Worm (Caenorhabditis elegans) whole organism, young adult: ENCODE data around the gene C51E3.10.

Experiments
- F22D6.2 ChIP-seq: sonication (generic microtip); optimal IDR thresholded peaks from 2 replicates; lab custom pipeline; 2016; ENCODE audit warnings: mild to moderate bottlenecking, missing genetic modification characterization, missing compliant biosample characterization
- lin-26 ChIP-seq: fragments of 200-800 bp; sonication (Bioruptor generic); IDR thresholded peaks from 2 replicates; pipeline ENCODE4 v1.3.6; 2022; ENCODE audit warnings: missing genetic modification reagents, missing genetic modification characterization, missing compliant biosample characterization

DNA sequence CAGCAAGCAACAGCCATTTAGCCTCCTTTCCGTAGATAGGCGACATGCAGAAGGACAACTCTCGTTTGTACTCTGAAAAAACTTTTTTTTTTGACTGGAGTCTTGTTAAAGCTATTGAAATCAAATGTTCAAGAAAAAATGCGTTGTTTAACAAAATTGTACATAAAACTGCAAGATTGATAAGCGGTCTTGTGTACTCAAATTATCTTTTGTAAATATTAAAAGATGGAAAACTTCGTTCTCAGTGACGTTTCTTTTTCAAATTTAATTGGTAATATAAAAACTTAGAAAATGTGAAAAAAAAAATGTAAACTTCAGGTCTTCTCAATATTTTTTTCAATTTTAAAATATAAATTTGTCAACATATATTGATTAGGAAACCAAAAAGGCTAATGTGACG, 49.8 kb downstream of the C51E3.10 start:
- TF ChIP-seq lin-26 (GFP tag; lab: Robert Waterston, UW) (no peak), F22D6.2 (tag; lab: Kevin White, UChicago) (no peak)
